Fruit fly (Drosophila melanogaster): Measurements from ENCODE around the gene CG9953.
A peak's percentile ranks its signal among the peaks of the same experiment; 100 is the strongest.

Gene CG9953

DNA sequence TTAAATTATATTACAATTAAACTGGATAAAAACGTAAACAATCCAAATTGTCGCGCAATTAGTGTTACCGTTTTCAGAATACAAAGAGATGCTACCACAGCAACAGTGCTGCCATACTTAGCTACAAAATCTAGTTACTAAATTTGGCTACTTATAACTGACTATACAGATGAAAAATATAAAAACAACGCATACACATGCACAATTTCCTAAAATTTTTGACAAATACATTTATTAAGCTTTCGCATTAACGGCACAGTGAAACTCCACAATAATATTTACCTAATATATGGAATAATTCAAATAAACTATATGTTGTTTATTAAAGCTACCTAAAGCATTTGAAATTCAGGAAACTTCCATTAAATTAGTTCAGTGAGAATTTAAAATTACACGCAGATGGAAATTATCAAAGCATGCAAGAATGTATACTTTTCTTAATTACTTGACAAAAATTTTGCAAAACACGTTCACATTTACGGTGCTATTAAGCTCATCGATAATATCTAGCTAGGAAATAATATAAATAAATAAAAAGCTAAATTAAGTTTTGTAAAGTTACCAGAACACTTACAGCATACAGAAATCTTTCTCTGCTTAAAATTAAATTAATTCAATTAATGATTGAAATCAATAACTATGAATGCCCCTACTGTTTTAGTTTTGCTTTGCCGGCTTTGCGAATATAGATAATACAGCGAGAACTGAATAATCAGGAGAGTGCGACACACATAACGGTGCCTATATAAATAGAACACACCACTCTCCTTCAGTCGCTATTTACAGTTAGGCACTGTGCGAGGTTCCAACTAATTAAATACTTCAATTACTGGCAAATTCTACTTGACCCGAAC, at the start of gene CG9953, which contains the start of gene Mis12 (continued):
- TF ChIP-seq CG6272 (GFP tag; IDR thresholded peaks at IDR 0.05): no peak
- no peak for TF ChIP-seq ab (GFP tag; optimal IDR thresholded peaks at IDR 0.05)
- no peak for TF ChIP-seq CG1832 (GFP tag; optimal IDR thresholded peaks at IDR 0.05)
- no peak for TF ChIP-seq CG12942 (GFP tag; optimal IDR thresholded peaks at IDR 0.05)
- TF ChIP-seq Hey (tag; optimal IDR thresholded peaks at IDR 0.05): no peak
- TF ChIP-seq CG8765 (GFP tag; IDR thresholded peaks at IDR 0.05): no peak
- TF ChIP-seq kay (GFP tag; optimal IDR thresholded peaks at IDR 0.05): no peak
- no peak for TF ChIP-seq Mes4 (GFP tag; optimal IDR thresholded peaks at IDR 0.05)
- no peak for TF ChIP-seq HHEX (GFP tag; optimal IDR thresholded peaks at IDR 0.05)
- no peak for TF ChIP-seq CG10321 (GFP tag; IDR thresholded peaks at IDR 0.05)
- no peak for TF ChIP-seq CG4282 (GFP tag; optimal IDR thresholded peaks at IDR 0.05)
- TF ChIP-seq dimm (GFP tag; IDR thresholded peaks at IDR 0.05): no peak
- no peak for TF ChIP-seq Neu2 (GFP tag; optimal IDR thresholded peaks at IDR 0.05; ENCODE audit: borderline replicate concordance)
- TF ChIP-seq ken (GFP tag; IDR thresholded peaks at IDR 0.05): no peak; the same call in 2 of the 3 replicates
- TF ChIP-seq ftz-f1 (GFP tag; optimal IDR thresholded peaks at IDR 0.05): no peak
- peak; percentile 45 for TF ChIP-seq CG15479 (GFP tag; optimal IDR thresholded peaks at IDR 0.05)
- no peak for TF ChIP-seq fd102C (GFP tag; optimal IDR thresholded peaks at IDR 0.05)
- TF ChIP-seq Antp (GFP tag; optimal IDR thresholded peaks at IDR 0.05): no peak
- TF ChIP-seq CG17912 (GFP tag; optimal IDR thresholded peaks at IDR 0.05): no peak
- peak; percentile 36 for TF ChIP-seq CG2120 (GFP tag; optimal IDR thresholded peaks at IDR 0.05)
- no peak for TF ChIP-seq CHES-1-like (GFP tag; optimal IDR thresholded peaks at IDR 0.05)
- peak; percentile 62 for TF ChIP-seq ttk (GFP tag; IDR thresholded peaks at IDR 0.05)
- TF ChIP-seq CG12071 (GFP tag; optimal IDR thresholded peaks at IDR 0.05): no peak
- no peak for TF ChIP-seq Mrtf (GFP tag; IDR thresholded peaks at IDR 0.05)
- no peak for TF ChIP-seq Optix (GFP tag; IDR thresholded peaks at IDR 0.05)
- peak; percentile 68 for TF ChIP-seq MBD-R2 (GFP tag; IDR thresholded peaks at IDR 0.05)
- TF ChIP-seq GATAe (GFP tag; conservative IDR thresholded peaks at IDR 0.05): no peak
- no peak for TF ChIP-seq Hmr (GFP tag; optimal IDR thresholded peaks at IDR 0.05)
- peak; percentile 9 for TF ChIP-seq MESR4 (GFP tag; optimal IDR thresholded peaks at IDR 0.05)
- TF ChIP-seq stwl (tag; optimal IDR thresholded peaks at IDR 0.05): no peak
- TF ChIP-seq odd (GFP tag; optimal IDR thresholded peaks at IDR 0.05): no peak
- TF ChIP-seq fru (optimal IDR thresholded peaks at IDR 0.05): no peak
- no peak for TF ChIP-seq ash1 (GFP tag; optimal IDR thresholded peaks at IDR 0.05)
- TF ChIP-seq CG1603 (tag; optimal IDR thresholded peaks at IDR 0.05): no peak
- TF ChIP-seq CG11504 (tag; optimal IDR thresholded peaks at IDR 0.05): peak; percentile 55
- TF ChIP-seq HLH4C (GFP tag; IDR thresholded peaks at IDR 0.05; ENCODE audit: partially characterized antibody): no peak
- TF ChIP-seq ato (GFP tag; IDR thresholded peaks at IDR 0.05; ENCODE audit: partially characterized antibody): no peak
- no peak for TF ChIP-seq croc (GFP tag; conservative IDR thresholded peaks at IDR 0.05)
- no peak for TF ChIP-seq CG6813 (GFP tag; optimal IDR thresholded peaks at IDR 0.05)
- no peak for TF ChIP-seq CG8281 (tag; optimal IDR thresholded peaks at IDR 0.05)
- TF ChIP-seq esg (GFP tag; conservative IDR thresholded peaks at IDR 0.05): 0 out of 2 replicates have a peak, but pooled peaks have one; percentile 20
- no peak for TF ChIP-seq Rx (GFP tag; IDR thresholded peaks at IDR 0.05)
- TF ChIP-seq CG32532 (GFP tag; IDR thresholded peaks at IDR 0.05): peak; percentile 69
- no peak for TF ChIP-seq CG5245 (GFP tag; optimal IDR thresholded peaks at IDR 0.05)
- no peak for TF ChIP-seq psq (GFP tag; optimal IDR thresholded peaks at IDR 0.05)
- TF ChIP-seq CG13287 (GFP tag; IDR thresholded peaks at IDR 0.05; ENCODE audit: partially characterized antibody): no peak
- TF ChIP-seq Drgx (GFP tag; IDR thresholded peaks at IDR 0.05): 0 out of 2 replicates have a peak, but pooled peaks have one; percentile 23
- TF ChIP-seq ara (GFP tag; IDR thresholded peaks at IDR 0.05): no peak
- TF ChIP-seq CG12299 (tag; optimal IDR thresholded peaks at IDR 0.05): no peak
- peak; percentile 72 for TF ChIP-seq CG30403 (GFP tag; optimal IDR thresholded peaks at IDR 0.05)

All from whole organism, embryonic.